Worm (Caenorhabditis elegans): Measurements from ENCODE around the gene spp-29.

DNA sequence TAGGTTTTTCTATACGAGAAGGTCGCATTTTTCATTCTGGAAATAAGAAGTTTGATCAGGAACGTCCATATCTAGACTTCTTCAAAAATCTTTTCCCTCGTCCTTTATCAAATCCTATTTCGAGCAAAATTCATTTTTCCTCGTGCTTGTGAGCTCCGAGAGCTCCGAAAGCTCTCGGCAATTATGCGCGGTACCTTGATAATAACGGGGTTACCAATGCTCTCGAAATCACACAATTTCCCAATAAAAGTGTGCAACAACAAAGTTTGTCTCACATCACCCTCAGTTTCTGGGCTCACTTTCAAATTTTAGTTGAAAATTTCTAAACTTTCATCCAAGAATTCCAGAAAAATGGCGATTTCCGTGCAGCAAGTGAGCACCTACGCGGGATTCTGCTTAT is 28.1 kb downstream of the spp-29 start, which contains the start of gene str-89:
- TF ChIP-seq lin-13 (tag; optimal IDR thresholded peaks at IDR 0.05) (no peak), elt-3 (tag; optimal IDR thresholded peaks at IDR 0.05) (no peak), lsy-2 (tag; optimal IDR thresholded peaks at IDR 0.05) (no peak), sem-2 (GFP tag; optimal IDR thresholded peaks at IDR 0.05) (no peak), lin-32 (GFP tag; optimal IDR thresholded peaks at IDR 0.05) (no peak), ztf-11 (tag; optimal IDR thresholded peaks at IDR 0.05) (no peak), ham-2 (GFP tag; optimal IDR thresholded peaks at IDR 0.05) (no peak), sptf-1 (tag; optimal IDR thresholded peaks at IDR 0.05) (no peak), snpc-4 (tag; optimal IDR thresholded peaks at IDR 0.05) (no peak), mep-1 (tag; optimal IDR thresholded peaks at IDR 0.05) (no peak)
